Comparison of ENCODE assay signal across 5 worm cellular contexts in genomic region chrIII:3612387-3612786, ce11.
A peak's percentile ranks its signal among the peaks of the same experiment; 100 is the strongest.
TF ChIP-seq lines count a peak whose summit lies in the region.

No protein-coding gene starts in this region.

TF ChIP-seq in whole organism, L4 larva, 104 proteins besides CTCF, POLR2A, EP300 and RAD21:
- TF ChIP-seq unc-62 (GFP tag; optimal IDR thresholded peaks at IDR 0.05 in 1 of 2; lab: Kevin White, UChicago) (peak in 1 of 2 experiments; percentile 68), unc-62 (tag; optimal IDR thresholded peaks at IDR 0.05; lab: Kevin White, UChicago) (no peak), fkh-10 (GFP tag; optimal IDR thresholded peaks at IDR 0.05; lab: Kevin White, UChicago) (no peak), F10B5.3 (tag; optimal IDR thresholded peaks at IDR 0.05; lab: Kevin White, UChicago) (peak; percentile 22), hlh-11 (tag; optimal IDR thresholded peaks at IDR 0.05; lab: Kevin White, UChicago) (no peak), skn-1 (tag; optimal IDR thresholded peaks at IDR 0.05; lab: Kevin White, UChicago) (no peak), F26F4.8 (GFP tag; conservative IDR thresholded peaks at IDR 0.05; lab: Robert Waterston, UW) (0 out of 2 replicates have a peak, but pooled peaks have one; percentile 12), mdl-1 (tag; optimal IDR thresholded peaks at IDR 0.05; lab: Kevin White, UChicago) (no peak), aha-1 (tag; lab: Kevin White, UChicago) (peak; percentile 69)
TF ChIP-seq in whole organism, L4 larva: peak in this region for 4.

TF ChIP-seq in whole organism, early embryonic, 17 proteins besides CTCF, POLR2A, EP300 and RAD21:
- no peak for TF ChIP-seq flt-1 (GFP tag; IDR thresholded peaks at IDR 0.05; lab: Robert Waterston, UW)
- peak; percentile 69 for TF ChIP-seq ama-1 (optimal IDR thresholded peaks at IDR 0.05; lab: Kevin White, UChicago)
TF ChIP-seq in whole organism, early embryonic: peak in this region for 1.

TF ChIP-seq in whole organism, midembryonic, 9 proteins besides CTCF, POLR2A, EP300 and RAD21:
- TF ChIP-seq ztf-23 (GFP tag; IDR thresholded peaks at IDR 0.05; lab: Robert Waterston, UW) (0 out of 2 replicates have a peak, but pooled peaks have one; percentile 44), T22C8.4 (GFP tag; IDR thresholded peaks at IDR 0.05; lab: Robert Waterston, UW) (no peak)

TF ChIP-seq in whole organism, mixed stage, embryonic, 35 proteins besides CTCF, POLR2A, EP300 and RAD21:
- no peak for TF ChIP-seq lsy-2 (tag; optimal IDR thresholded peaks at IDR 0.05; lab: Kevin White, UChicago)
- peak; percentile 48 for TF ChIP-seq sptf-1 (tag; optimal IDR thresholded peaks at IDR 0.05; lab: Kevin White, UChicago)
- no peak for TF ChIP-seq nhr-76 (tag; optimal IDR thresholded peaks at IDR 0.05; lab: Kevin White, UChicago)

TF ChIP-seq in whole organism, young adult, 124 proteins besides CTCF, POLR2A, EP300 and RAD21:
- no peak for TF ChIP-seq F22D6.2 (tag; optimal IDR thresholded peaks at IDR 0.05; lab: Kevin White, UChicago)
- peak; percentile 33; the same call in 1 of the 2 replicates for TF ChIP-seq pbrm-1 (GFP tag; IDR thresholded peaks at IDR 0.05; lab: Robert Waterston, UW)
